Fruit fly (Drosophila melanogaster): ENCODE measurements around the gene Rab30.

Rab30 gene

DNA sequence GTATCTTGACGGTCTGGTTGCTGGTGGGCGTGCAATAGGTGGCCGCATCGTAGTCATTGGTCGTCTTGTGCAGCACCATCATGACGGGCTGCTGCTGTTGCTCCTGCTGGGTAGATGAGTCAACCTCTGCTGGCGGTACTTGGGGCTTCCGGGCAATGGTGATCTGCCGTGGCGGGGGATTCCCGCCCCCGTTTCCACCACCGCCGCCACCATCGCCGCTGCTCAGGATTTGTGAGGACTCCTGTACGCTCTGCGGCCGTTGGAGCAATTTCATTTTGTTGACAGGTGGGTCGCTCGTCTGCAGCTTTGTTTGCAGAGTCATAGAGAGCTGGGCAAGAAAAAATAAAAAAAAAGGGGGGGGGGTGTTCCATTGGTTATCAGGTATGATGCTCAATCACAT is 6.1 kb downstream of the Rab30 start:
- TF ChIP-seq CTCF (optimal IDR thresholded peaks at IDR 0.05) (no peak), CG8478 (optimal IDR thresholded peaks at IDR 0.05) (no peak)

DNA sequence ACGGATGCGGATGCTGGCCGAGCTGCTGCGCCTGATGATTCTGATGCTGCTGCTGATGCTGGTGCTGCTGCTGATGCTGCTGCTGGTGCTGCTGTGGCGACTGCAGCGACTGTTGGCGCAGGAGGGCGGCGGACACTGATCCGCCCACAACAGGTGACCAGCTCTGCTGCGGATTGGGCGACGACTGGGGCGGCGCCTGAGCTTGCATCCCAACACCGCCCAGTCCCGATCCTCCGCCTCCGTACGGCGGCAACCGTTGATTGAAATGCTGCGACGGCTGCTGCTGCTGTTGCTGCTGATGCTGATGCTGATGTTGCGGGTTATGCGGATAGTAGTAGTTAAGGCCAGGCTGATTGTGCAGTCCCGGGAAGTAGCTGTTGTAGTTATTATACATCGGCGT is 7.2 kb downstream of the Rab30 start:
- TF ChIP-seq CTCF (optimal IDR thresholded peaks at IDR 0.05) = no peak
- TF ChIP-seq CG8478 (optimal IDR thresholded peaks at IDR 0.05) = no peak

DNA sequence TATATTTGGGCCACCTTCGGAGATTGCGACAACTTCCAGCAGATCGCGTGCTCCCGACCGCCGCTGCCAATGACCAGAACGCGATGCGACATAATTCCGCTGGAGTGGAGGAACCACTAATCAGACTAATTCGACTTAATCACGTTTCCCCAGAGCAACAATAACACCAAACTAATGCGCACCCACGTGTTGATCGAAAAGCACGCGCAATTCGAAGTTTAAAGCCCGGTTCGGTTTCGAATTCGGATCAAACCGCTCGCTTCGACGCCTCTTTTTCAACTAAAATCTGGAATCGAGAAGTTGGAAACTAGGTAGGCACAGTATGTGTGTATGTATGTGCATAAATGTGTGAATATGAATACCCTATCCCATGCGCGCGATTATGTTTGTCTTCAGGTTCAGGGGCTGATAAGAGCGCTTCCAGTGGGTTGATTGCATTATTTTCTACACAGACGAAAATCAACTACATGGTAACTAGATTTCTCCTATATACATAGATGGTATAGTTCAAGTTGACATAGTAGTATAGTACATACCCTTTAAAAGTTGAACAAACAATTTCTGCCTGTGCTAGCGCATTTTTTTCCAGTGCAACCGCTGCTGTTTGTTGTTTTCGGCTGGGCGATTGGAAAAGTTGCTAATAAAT is 8.7 kb downstream of the Rab30 start, which contains the start of gene Gart:
TSS of gene Gart (minus strand) at position 285 of the 646 bp plus-strand sequence.
- TF ChIP-seq CG8478 (optimal IDR thresholded peaks at IDR 0.05) (no peak), CTCF (optimal IDR thresholded peaks at IDR 0.05) (no peak)

DNA sequence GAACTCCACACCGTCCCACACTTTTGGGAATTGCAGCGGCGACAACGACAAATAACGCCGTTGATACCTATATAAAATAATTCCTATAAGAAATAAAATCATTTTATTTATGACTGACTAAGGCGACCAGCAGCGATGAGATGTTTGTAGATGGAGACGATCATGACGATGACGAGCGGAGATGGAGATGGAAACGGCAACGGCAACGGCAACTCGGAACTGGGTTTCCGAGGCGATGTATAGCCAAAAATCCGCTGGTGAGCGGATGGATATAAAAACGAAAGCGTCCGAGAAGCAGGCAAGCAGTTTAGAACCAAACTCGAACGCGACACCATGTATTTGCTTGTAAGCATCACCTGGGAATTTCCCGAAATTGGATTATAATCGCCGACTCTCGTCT is 11.0 kb downstream of the Rab30 start, which contains the start of gene Pcp:
TSS of gene Pcp (plus strand) at position 301 of the 400 bp plus-strand sequence.
- TF ChIP-seq CTCF (optimal IDR thresholded peaks at IDR 0.05) (no peak), CG8478 (optimal IDR thresholded peaks at IDR 0.05) (no peak)

DNA sequence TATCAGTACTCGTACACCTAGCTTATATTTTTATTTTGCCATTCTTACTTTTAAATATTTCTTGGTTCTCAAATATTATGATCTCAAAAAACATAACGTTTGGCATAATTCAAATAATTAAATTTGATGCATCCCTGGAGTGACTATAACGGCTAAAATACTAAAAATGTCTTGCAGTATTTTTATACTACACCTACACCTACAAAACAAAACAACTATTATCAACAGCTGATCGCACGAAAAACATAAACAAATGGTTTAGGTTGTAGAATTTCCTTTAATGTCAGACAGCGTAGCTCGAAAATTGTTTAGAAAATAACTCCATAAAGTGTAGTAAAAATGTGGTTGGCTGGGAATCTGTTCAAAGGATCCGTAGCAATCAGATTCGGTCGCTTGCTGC is 19.2 kb downstream of the Rab30 start, which contains the start of gene CG43322:
TSS of gene CG43322 (plus strand) at position 240 of the 400 bp plus-strand sequence.
- TF ChIP-seq CG8478 (optimal IDR thresholded peaks at IDR 0.05) = no peak
- TF ChIP-seq CTCF (optimal IDR thresholded peaks at IDR 0.05) = no peak

DNA sequence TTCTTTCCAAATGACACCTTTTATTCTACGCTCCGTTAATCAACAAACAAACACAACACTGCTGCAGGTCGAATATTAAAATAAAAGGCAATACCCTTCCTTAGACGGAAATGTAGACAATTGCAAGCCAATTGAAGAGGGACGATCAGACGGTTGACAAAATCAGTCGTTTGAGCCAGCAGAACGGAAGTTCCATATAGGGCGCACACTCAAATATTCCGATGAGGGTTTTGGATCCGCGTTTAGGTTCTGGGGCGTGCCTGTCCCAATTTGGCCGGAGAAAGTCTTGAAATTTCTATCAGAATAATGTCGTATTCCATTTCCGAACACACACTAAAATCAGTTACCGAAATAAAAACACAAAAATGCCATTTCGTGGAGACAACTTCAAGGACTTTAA is 20.4 kb downstream of the Rab30 start, which contains the start of gene CG43321:
TSS of gene CG43321 (plus strand) at position 301 of the 400 bp plus-strand sequence.
- TF ChIP-seq CTCF (optimal IDR thresholded peaks at IDR 0.05) (no peak), CG8478 (optimal IDR thresholded peaks at IDR 0.05) (no peak)

DNA sequence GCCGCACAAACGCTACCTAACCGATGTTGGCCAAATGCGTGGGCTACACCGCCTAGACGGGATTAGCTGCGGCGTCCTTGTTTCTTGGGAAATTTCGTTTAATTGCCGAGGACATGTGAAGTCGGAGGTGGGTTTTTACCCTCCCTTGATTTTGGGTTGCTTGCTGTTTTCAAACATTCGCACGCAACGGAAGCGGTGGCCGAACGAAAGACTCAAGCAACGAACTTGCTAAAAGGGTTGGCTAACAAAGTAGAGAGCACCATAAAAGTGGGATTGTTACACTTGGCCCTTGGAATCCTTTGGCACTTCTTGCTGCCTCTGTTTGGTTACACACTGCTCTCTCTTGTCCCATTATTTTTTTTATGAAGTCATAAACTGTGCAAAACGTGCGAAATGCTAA is 21.9 kb downstream of the Rab30 start:
- TF ChIP-seq CG8478 (optimal IDR thresholded peaks at IDR 0.05) (no peak), CTCF (optimal IDR thresholded peaks at IDR 0.05) (no peak)

DNA sequence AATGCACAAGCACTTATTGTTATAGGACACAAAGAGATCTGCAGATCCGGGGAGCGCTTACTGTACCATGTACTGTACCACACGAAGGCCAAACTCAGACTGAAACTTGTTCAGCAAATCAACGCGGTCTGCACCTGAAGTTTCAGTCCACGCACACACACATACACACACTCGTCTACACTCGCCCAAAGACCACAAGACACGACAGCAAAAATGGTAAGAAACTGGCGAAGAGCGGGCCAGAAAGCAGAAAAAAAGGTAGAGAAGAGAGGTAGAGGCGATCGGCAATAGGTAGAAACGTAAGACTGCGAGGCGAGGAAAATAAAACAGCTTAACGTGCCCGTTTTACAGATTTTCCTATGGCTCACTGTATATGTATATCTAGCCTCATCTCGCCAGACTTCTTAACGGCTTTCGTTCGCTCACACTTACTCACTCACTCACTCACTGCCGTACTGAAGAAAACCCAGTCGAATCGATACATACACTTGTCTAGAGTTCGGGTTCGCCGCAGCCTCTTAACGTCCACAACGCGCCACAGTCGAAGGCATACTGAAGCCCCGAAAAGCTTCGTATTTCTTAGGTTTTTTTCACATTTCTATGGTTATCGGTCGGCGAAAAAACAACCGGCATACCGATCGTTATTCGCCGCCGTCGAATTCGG is 22.5 kb downstream of the Rab30 start, which contains the start of gene uif:
TSS of gene uif (minus strand) at position 553 of the 664 bp plus-strand sequence.
- TF ChIP-seq CTCF (optimal IDR thresholded peaks at IDR 0.05) (no peak), CG8478 (optimal IDR thresholded peaks at IDR 0.05) (no peak)

DNA sequence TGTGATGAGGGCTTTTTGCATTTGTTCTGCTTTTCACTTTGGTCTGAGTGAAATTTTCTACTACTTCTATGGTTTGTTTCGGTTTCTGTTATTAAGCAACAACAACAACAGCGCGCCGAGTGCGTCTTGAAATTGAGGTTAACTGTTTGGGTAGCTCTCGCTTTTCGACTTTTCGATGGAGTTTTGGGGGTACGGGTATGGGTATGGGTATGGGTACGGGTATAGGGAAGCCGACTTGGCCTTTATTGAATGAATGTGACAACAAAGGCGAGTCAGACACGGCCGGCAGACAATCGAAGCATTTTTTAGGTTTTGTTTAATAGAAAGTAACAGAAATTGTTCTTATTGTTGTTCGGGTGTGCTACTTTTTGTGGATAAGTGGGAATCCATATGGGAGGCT is 24.8 kb downstream of the Rab30 start:
- TF ChIP-seq CG8478 (optimal IDR thresholded peaks at IDR 0.05) = no peak
- no peak for TF ChIP-seq CTCF (optimal IDR thresholded peaks at IDR 0.05)

DNA sequence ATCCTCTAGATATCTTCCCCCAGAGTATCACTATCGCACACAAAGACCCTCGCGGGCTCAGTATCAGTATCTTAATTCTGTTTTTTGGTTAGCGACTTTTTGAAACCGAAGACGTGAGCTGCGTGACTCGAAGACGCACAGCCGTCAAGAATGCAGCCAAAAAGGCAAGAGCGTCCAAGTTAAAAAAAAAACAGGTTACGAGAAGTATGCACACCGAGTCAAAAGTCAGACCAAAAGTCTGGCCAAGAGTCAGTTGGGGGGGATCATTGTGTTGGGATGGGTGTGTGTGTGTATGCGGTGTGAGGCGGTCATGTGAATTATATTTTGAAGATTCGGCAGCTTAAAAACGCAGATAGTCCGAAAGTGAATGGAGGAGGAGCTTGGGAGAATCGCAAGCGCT is 26.9 kb downstream of the Rab30 start:
- TF ChIP-seq CG8478 (optimal IDR thresholded peaks at IDR 0.05) (no peak), CTCF (optimal IDR thresholded peaks at IDR 0.05) (no peak)

DNA sequence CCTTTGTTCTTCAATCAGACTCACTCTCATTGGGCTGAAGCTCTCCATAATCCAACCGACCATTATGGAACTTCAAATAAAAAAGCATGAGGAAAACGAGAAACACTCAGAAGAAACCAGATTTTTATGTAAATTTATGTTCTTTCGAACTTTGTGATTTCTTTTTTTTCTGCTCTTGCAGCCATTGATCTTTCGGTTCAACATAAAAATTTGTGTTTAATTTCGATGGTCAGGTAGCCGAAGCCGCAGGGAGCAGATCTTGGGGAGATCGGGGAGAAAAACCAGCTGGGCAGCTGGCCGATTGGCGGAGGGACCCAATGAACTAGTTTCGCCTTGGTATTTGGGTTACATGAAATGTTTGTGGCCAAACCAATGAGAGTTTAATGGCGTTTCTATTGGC is 28.1 kb downstream of the Rab30 start:
- TF ChIP-seq CTCF (optimal IDR thresholded peaks at IDR 0.05) (no peak), CG8478 (optimal IDR thresholded peaks at IDR 0.05) (no peak)

DNA sequence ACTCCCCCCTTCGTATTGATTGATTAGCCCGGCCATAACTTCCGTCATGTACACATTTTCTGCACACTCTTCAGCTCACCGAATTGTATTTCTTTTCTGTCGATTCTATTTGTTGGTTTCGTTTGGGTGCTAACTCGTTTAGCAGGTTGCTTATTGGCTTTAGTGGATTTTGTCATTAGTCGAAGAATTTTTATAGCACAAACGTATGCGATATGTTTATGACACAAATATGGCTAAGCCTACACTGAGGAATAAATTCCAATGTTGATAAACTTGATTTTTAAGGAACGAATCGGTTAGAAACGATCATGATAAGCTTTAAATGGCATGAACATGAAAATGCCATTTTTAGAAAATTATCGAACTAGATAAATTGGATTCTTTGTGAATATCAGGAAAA is 33.7 kb downstream of the Rab30 start:
- TF ChIP-seq CG8478 (optimal IDR thresholded peaks at IDR 0.05) = no peak
- no peak for TF ChIP-seq CTCF (optimal IDR thresholded peaks at IDR 0.05)

DNA sequence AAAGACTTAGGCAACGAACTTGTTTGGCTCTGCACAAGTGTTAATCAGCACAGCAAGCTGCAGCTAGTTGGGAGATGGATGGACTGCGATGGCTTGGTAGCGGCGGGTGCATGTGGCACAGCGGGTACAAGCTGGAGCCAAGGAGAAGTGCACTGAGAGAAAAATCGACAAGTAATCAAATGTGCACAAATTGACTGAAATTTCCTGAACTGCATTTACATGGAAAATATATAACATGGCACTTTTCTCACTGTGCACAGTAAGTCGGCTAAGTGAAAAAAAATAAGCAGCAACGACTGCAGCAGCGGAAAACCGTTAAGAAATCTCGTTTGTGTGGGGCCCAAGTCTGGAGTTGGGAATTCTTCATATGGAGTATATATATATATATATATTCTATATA is 41.3 kb downstream of the Rab30 start:
- TF ChIP-seq CTCF (optimal IDR thresholded peaks at IDR 0.05) = no peak
- TF ChIP-seq CG8478 (optimal IDR thresholded peaks at IDR 0.05) = no peak
